Worm (Caenorhabditis elegans): ENCODE results near the gene F14D7.8.

The F14D7.8 gene

DNA sequence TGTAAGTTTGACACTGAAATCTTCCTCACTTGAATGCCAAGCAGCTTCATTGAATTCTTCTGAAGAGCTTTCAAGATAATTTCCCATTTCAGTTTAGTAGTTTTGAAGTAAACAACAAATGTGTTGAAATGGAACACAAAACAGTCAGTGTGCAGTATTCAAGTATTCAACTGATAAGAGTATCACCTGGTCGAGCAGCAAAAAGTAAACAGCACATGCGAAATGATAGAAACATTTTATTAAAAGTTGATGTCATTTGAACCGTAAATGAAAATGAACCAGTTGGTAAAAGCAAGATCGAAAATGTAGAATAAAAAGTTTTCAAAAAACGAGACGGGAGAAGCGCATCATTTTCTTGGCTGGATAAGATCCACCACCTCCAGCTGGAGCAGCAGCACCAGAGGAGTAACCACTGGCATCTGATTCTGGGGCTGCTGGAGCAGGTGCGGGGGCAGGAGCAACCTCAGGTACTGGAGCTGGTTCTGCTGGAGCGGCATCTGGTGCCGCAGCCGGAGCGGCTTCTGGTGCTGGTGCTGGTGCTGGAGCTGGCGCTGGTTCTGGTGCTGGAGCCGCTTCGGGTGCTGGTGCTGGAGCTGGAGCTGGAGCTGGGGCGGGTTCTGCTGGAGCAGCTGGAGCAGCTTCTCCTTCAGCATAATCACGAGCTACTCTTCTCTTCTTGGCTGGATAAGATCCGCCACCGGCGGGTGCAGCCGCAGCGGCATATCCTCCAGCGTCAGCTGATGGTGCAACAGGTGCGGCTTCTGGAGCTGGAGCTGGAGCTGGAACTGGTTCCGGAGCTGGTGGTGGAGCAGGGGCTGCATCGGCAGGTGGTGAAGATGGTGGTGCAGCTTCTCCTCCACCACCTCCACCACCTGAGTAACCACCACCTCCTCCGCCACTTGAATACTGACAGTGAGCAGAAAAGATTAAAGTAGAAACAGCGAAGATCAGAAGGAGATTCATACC lies 12.2 kb upstream of the F14D7.8 start, which contains the start of the genes F47B8.4 and F47B8.18:
Gene F47B8.4, minus strand, starts transcription at position 172 of the 966 bp plus-strand sequence.
Gene F47B8.18, minus strand, starts transcription at position 963 of the 966 bp plus-strand sequence.
- TF ChIP-seq nhr-80 (tag; optimal IDR thresholded peaks at IDR 0.05) (peak; percentile 56), mcd-1 (GFP tag; IDR thresholded peaks at IDR 0.05) (peak; percentile 55; the same call in 1 of the 2 replicates), zfh-2 (GFP tag; conservative IDR thresholded peaks at IDR 0.05) (peak; percentile 95), cebp-1 (GFP tag; IDR thresholded peaks at IDR 0.05) (0 out of 2 replicates have a peak, but pooled peaks have one; percentile 15), cebp-1 (tag; optimal IDR thresholded peaks at IDR 0.05) (no peak), egrh-3 (GFP tag; IDR thresholded peaks at IDR 0.05) (peak; percentile 99), lin-26 (GFP tag; IDR thresholded peaks at IDR 0.05) (0 out of 2 replicates have a peak, but pooled peaks have one; percentile 53), ccch-3 (GFP tag; optimal IDR thresholded peaks at IDR 0.05) (no peak), egl-18 (GFP tag; IDR thresholded peaks at IDR 0.05) (no peak), sptf-2 (GFP tag; optimal IDR thresholded peaks at IDR 0.05) (peak; percentile 15)

DNA sequence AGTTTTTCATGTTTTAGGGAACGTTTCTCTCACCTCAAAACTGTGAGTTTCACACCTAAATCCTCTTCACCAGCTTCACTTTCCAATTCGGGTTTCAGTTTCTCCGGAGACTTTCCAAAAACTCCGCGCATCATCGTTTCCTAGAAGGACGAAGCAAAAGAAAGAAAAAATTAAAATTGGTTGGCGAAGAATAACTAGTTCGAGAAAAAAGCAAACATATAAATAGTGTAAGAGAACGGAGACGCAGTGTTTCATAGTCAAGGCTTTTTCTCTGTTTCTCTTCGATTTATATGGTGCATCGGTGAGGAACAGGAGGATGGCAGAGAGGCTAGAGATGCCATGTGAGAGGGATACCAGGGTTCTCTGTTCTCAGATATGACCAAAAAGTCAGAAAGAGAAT lies 10.1 kb upstream of the F14D7.8 start, which contains the start of gene F47B8.3:
Gene F47B8.3, minus strand, starts transcription at position 261 of the 400 bp plus-strand sequence.
- no peak for TF ChIP-seq F10E7.11 (tag; optimal IDR thresholded peaks at IDR 0.05)
- TF ChIP-seq hmg-1.2 (GFP tag; IDR thresholded peaks at IDR 0.05), result peak; percentile 75; the same call in 1 of the 2 replicates
- TF ChIP-seq ets-4 (GFP tag; optimal IDR thresholded peaks at IDR 0.05), result no peak
- no peak for TF ChIP-seq cebp-1 (GFP tag; IDR thresholded peaks at IDR 0.05)
- peak; percentile 70 for TF ChIP-seq cebp-1 (tag; optimal IDR thresholded peaks at IDR 0.05)

ce11 chrV:14320730-14321319 lies 8.2 kb upstream of the F14D7.8 start:
- no peak for TF ChIP-seq ceh-91 (GFP tag; IDR thresholded peaks at IDR 0.05)
- TF ChIP-seq B0336.3 (GFP tag; IDR thresholded peaks at IDR 0.05), result peak; percentile 31; the same call in 1 of the 2 replicates
- no peak for TF ChIP-seq mel-28 (tag; optimal IDR thresholded peaks at IDR 0.05; ENCODE audit: borderline replicate concordance)
- no peak for TF ChIP-seq K12H6.12 (tag; optimal IDR thresholded peaks at IDR 0.05)
- TF ChIP-seq ama-1 (optimal IDR thresholded peaks at IDR 0.05), result no peak
- TF ChIP-seq ama-1 (GFP tag; optimal IDR thresholded peaks at IDR 0.05), result no peak
- TF ChIP-seq F57A8.1 (GFP tag; optimal IDR thresholded peaks at IDR 0.05), result peak; percentile 31
- TF ChIP-seq B0261.1 (tag; optimal IDR thresholded peaks at IDR 0.05), result no peak
- TF ChIP-seq chd-7 (tag; optimal IDR thresholded peaks at IDR 0.05), result no peak
- no peak for TF ChIP-seq snpc-1.1 (tag; optimal IDR thresholded peaks at IDR 0.05; ENCODE audit: insufficient read depth)
- TF ChIP-seq athp-1 (tag; optimal IDR thresholded peaks at IDR 0.05), result peak; percentile 15
- TF ChIP-seq Y95B8A.8 (GFP tag; IDR thresholded peaks at IDR 0.05), result no peak
- 0 out of 2 replicates have a peak, but pooled peaks have one; percentile 30 for TF ChIP-seq nfyb-1 (GFP tag; IDR thresholded peaks at IDR 0.05)
- no peak for TF ChIP-seq snpc-3.4 (tag; optimal IDR thresholded peaks at IDR 0.05)
- TF ChIP-seq zfh-2 (GFP tag; conservative IDR thresholded peaks at IDR 0.05), result peak; percentile 95
- TF ChIP-seq nhr-179 (tag; optimal IDR thresholded peaks at IDR 0.05), result no peak
- no peak for TF ChIP-seq B0035.1 (tag; optimal IDR thresholded peaks at IDR 0.05)
- TF ChIP-seq attf-6 (GFP tag; IDR thresholded peaks at IDR 0.05), result no peak
- no peak for TF ChIP-seq F23B12.7 (tag; optimal IDR thresholded peaks at IDR 0.05; ENCODE audit: insufficient read depth)
- TF ChIP-seq somi-1 (GFP tag; optimal IDR thresholded peaks at IDR 0.05), result no peak
- no peak for TF ChIP-seq Y53F4B.3 (GFP tag; IDR thresholded peaks at IDR 0.05)
- TF ChIP-seq sptf-2 (GFP tag; optimal IDR thresholded peaks at IDR 0.05), result no peak
- TF ChIP-seq ceh-100 (GFP tag; IDR thresholded peaks at IDR 0.05), result no peak
- TF ChIP-seq ztf-22 (GFP tag; optimal IDR thresholded peaks at IDR 0.05), result no peak
- TF ChIP-seq aptf-2 (GFP tag; conservative IDR thresholded peaks at IDR 0.05), result no peak
- TF ChIP-seq dpl-1 (GFP tag; optimal IDR thresholded peaks at IDR 0.05), result no peak
- TF ChIP-seq fkh-3 (tag; optimal IDR thresholded peaks at IDR 0.05), result no peak
- no peak for TF ChIP-seq bed-1 (GFP tag; IDR thresholded peaks at IDR 0.05)
- no peak for TF ChIP-seq zim-3 (tag; optimal IDR thresholded peaks at IDR 0.05)
- TF ChIP-seq pha-4 (tag; optimal IDR thresholded peaks at IDR 0.05), result no peak
- no peak for TF ChIP-seq dpff-1 (tag; optimal IDR thresholded peaks at IDR 0.05)

Data from whole organism, young adult.